Worm (Caenorhabditis elegans) whole organism, midembryonic: ENCODE results near the gene F02A9.1.
A peak's percentile ranks its signal among the peaks of the same experiment; 100 is the strongest.

Source experiments
- cog-1 ChIP-seq: sonication (generic microtip); optimal IDR thresholded peaks from 2 replicates; lab custom pipeline; 2016; ENCODE audit warnings: missing genetic modification characterization, missing compliant biosample characterization
- klf-2 ChIP-seq: fragments of 200-800 bp; sonication (Bioruptor generic); conservative IDR thresholded peaks from 2 replicates; pipeline ENCODE4 v1.3.6; 2022; ENCODE audit warnings: missing genetic modification reagents, missing genetic modification characterization, missing compliant biosample characterization
- med-1 ChIP-seq: sonication (generic microtip); optimal IDR thresholded peaks from 2 replicates; lab custom pipeline; 2017; ENCODE audit warnings: missing genetic modification characterization, mild to moderate bottlenecking, missing compliant biosample characterization, antibody characterized with exemption, missing genetic modification reagents; ENCODE audit not compliant: insufficient read depth

DNA sequence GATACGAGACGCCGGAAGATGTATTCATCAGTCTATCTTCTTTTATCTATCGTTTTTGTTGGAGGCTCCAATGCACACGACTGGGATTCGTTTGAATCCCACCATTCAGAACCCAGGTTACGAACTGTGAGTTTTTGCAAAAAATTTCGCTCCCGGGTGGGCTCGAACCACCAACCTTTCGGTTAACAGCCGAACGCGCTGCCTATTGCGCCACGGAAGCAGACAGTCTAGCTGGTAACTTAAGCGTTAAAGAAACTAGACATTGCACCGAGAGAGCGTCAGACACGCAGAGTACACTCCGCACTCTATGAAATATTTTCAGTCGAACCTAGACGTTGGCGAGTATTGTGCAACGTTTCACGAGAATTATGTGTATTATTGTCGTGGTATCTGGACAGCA lies 26.5 kb upstream of the F02A9.1 start:
- TF ChIP-seq klf-2 (GFP tag; lab: Robert Waterston, UW) (0 out of 2 replicates have a peak, but pooled peaks have one; percentile 59), med-1 (GFP tag; lab: Kevin White, UChicago) (no peak), cog-1 (tag; lab: Kevin White, UChicago) (no peak)
